Worm (Caenorhabditis elegans): ENCODE measurements around the gene cox-14.

cox-14 gene

DNA sequence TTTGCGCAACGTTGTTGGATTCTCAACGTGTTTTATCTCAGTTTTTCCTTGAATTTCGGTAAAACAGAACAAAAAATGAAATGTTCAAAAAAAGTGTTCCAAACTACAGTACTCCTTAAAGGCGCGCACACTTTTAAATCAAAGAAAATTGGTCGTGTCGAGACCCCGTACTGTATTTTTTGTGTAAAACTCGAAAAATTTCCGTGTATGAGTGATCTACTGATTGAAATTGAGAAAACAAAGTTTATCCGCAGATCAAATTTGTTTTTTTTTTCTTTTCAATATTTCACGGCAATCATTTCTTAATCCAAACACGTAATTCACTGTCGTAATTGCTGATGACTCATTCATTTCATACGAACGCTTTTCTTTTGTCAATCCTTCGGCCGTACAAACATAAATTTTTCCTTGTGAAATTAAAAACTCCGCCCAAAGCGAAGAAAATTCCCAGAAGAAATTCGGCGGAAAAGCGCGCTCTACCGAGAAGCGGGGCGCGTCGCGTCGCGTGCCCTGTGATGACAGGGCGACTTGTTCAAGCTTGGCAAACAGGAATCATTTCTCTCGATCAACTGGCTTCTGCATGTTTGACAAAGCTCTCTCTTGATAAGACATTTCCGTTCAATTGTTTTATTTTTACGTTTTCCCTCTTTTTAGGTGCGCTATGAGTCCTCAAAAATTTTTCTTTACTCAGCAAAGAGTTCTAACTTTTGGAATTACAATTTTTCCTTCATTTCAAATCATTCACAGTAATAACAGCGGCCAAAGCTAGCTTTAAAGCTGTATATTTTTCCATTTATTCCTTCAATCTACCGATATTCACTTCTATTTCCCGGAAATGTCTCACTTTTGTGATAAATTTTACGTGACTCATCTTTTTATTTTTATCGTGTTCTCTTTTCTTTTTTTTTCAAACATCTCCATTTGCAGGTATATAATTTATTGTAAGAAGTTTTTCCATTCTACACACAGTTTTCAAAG is 15.6 kb upstream of the cox-14 start, which contains the start of gene chc-1 (continued):
- TF ChIP-seq B0019.2 (GFP tag; conservative IDR thresholded peaks at IDR 0.05) (no peak), dpl-1 (GFP tag; optimal IDR thresholded peaks at IDR 0.05) (peak; percentile 46), let-607 (tag; optimal IDR thresholded peaks at IDR 0.05) (peak in 1 of 2 experiments; percentile 41), ztf-26 (tag; optimal IDR thresholded peaks at IDR 0.05) (no peak), ekl-4 (GFP tag; IDR thresholded peaks at IDR 0.05) (no peak), nfya-2 (GFP tag; IDR thresholded peaks at IDR 0.05) (no peak), rec-8 (tag; optimal IDR thresholded peaks at IDR 0.05) (no peak), ceh-91 (GFP tag; IDR thresholded peaks at IDR 0.05) (peak; percentile 80; the same call in 1 of the 2 replicates), lag-1 (GFP tag; IDR thresholded peaks at IDR 0.05) (no peak), C17E4.6 (GFP tag; IDR thresholded peaks at IDR 0.05) (no peak), chd-7 (tag; optimal IDR thresholded peaks at IDR 0.05) (no peak), rcor-1 (GFP tag; IDR thresholded peaks at IDR 0.05) (no peak), B0336.3 (GFP tag; IDR thresholded peaks at IDR 0.05) (no peak), tbx-9 (tag; optimal IDR thresholded peaks at IDR 0.05; ENCODE audit: borderline replicate concordance) (no peak), akir-1 (GFP tag; optimal IDR thresholded peaks at IDR 0.05) (no peak), Y56A3A.18 (GFP tag; IDR thresholded peaks at IDR 0.05) (no peak), ceh-40 (GFP tag; IDR thresholded peaks at IDR 0.05) (no peak), ceh-27 (GFP tag; optimal IDR thresholded peaks at IDR 0.05) (no peak), sdz-38 (tag; optimal IDR thresholded peaks at IDR 0.05) (no peak), hlh-26 (GFP tag; conservative IDR thresholded peaks at IDR 0.05) (no peak), lsl-1 (GFP tag; optimal IDR thresholded peaks at IDR 0.05) (peak; percentile 87), B0261.1 (tag; optimal IDR thresholded peaks at IDR 0.05) (no peak), nfya-1 (tag; optimal IDR thresholded peaks at IDR 0.05; ENCODE audit: borderline replicate concordance, insufficient read depth) (no peak), nhr-27 (tag; optimal IDR thresholded peaks at IDR 0.05) (no peak), egl-18 (GFP tag; IDR thresholded peaks at IDR 0.05) (no peak), efl-1 (GFP tag; optimal IDR thresholded peaks at IDR 0.05) (peak; percentile 78), zfh-2 (GFP tag; conservative IDR thresholded peaks at IDR 0.05) (no peak), hsf-1 (GFP tag; IDR thresholded peaks at IDR 0.05) (no peak), ztf-25 (GFP tag; IDR thresholded peaks at IDR 0.05) (no peak), hlh-12 (tag; optimal IDR thresholded peaks at IDR 0.05) (no peak), ccch-3 (GFP tag; optimal IDR thresholded peaks at IDR 0.05) (no peak), die-1 (tag; optimal IDR thresholded peaks at IDR 0.05) (no peak), snpc-4 (GFP tag; optimal IDR thresholded peaks at IDR 0.05) (no peak), snpc-4 (tag; optimal IDR thresholded peaks at IDR 0.05) (no peak), mel-28 (tag; optimal IDR thresholded peaks at IDR 0.05; ENCODE audit: borderline replicate concordance) (no peak), T26A5.8 (tag; optimal IDR thresholded peaks at IDR 0.05) (no peak), ama-1 (optimal IDR thresholded peaks at IDR 0.05) (no peak), ama-1 (GFP tag; optimal IDR thresholded peaks at IDR 0.05) (no peak), madf-8 (GFP tag; conservative IDR thresholded peaks at IDR 0.05) (peak; percentile 75), B0035.1 (tag; optimal IDR thresholded peaks at IDR 0.05) (no peak), nfyb-1 (GFP tag; IDR thresholded peaks at IDR 0.05) (no peak), madf-10 (tag; optimal IDR thresholded peaks at IDR 0.05) (no peak), egl-44 (GFP tag; IDR thresholded peaks at IDR 0.05) (no peak), nhr-179 (tag; optimal IDR thresholded peaks at IDR 0.05) (no peak), ets-4 (GFP tag; optimal IDR thresholded peaks at IDR 0.05) (no peak), Y53G8AR.9 (GFP tag; conservative IDR thresholded peaks at IDR 0.05) (no peak), let-526 (GFP tag; IDR thresholded peaks at IDR 0.05) (no peak)
